Fruit fly (Drosophila melanogaster) whole organism, wandering third instar larva: ENCODE data around the gene sra.

Source experiments
- Abd-B ChIP-seq: fragments of >200 bp; optimal IDR thresholded peaks from 2 replicates; lab custom pipeline; 2017; ENCODE audit warnings: missing biosample characterization, missing genetic modification characterization
- CG32264 ChIP-seq: fragments of 200-800 bp; sonication (Bioruptor generic); optimal IDR thresholded peaks from 2 replicates; lab custom pipeline; 2016; ENCODE audit warnings: missing biosample characterization, missing genetic modification characterization
- CG9705 ChIP-seq: fragments of 200-800 bp; sonication (Bioruptor generic); optimal IDR thresholded peaks from 2 replicates; lab custom pipeline; 2018; ENCODE audit warnings: missing biosample characterization, mild to moderate bottlenecking, missing genetic modification characterization
- CrebA ChIP-seq: fragments of 200-800 bp; sonication (Bioruptor generic); optimal IDR thresholded peaks from 2 replicates; lab custom pipeline; 2016; ENCODE audit warnings: missing biosample characterization, mild to moderate bottlenecking, missing genetic modification characterization, borderline replicate concordance
- Dfd ChIP-seq: fragments of >200 bp; optimal IDR thresholded peaks from 2 replicates; lab custom pipeline; 2017; ENCODE audit warnings: missing biosample characterization, missing genetic modification characterization
- Dif ChIP-seq: fragments of 200-275, 200-300 bp; sonication (Bioruptor generic); optimal IDR thresholded peaks from 2 replicates; lab custom pipeline; 2018; ENCODE audit warnings: missing biosample characterization, missing genetic modification characterization; ENCODE audit not compliant: partially characterized antibody
- GATAd ChIP-seq: sonication (Bioruptor generic); optimal IDR thresholded peaks from 2 replicates; lab custom pipeline; 2016; ENCODE audit warnings: missing biosample characterization, missing genetic modification characterization
- HLH106 ChIP-seq: fragments of 200-800 bp; optimal IDR thresholded peaks from 3 replicates; lab custom pipeline; 2019; ENCODE audit warnings: missing biosample characterization, mild to moderate bottlenecking, missing genetic modification characterization, moderate library complexity
- Hnf4 ChIP-seq: fragments of 200-800 bp; sonication (Bioruptor generic); optimal IDR thresholded peaks from 2 replicates; lab custom pipeline; 2016; ENCODE audit warnings: missing biosample characterization, mild to moderate bottlenecking, missing genetic modification characterization
- Hr83 ChIP-seq: fragments of 200-300 bp; sonication (Bioruptor generic); optimal IDR thresholded peaks from 2 replicates; lab custom pipeline; 2016; ENCODE audit warnings: missing biosample characterization, mild to moderate bottlenecking, missing genetic modification characterization, moderate library complexity; ENCODE audit not compliant: poor library complexity, severe bottlenecking
- Jra ChIP-seq: sonication (Bioruptor generic); optimal IDR thresholded peaks from 2 replicates; lab custom pipeline; 2016; ENCODE audit warnings: missing biosample characterization, missing genetic modification characterization
- Myc ChIP-seq: fragments of >200 bp; optimal IDR thresholded peaks from 2 replicates; lab custom pipeline; 2017
- Rel ChIP-seq, 2 experiments: fragments of 200-800 bp; sonication (Bioruptor generic) in 1 of 2; optimal IDR thresholded peaks; 2 replicates in 1 of 2; 3 replicates in 1 of 2; lab custom pipeline; 2016 to 2019; ENCODE audit warnings: mild to moderate bottlenecking in 2 of 2, missing biosample characterization in 2 of 2, missing genetic modification characterization in 2 of 2, moderate library complexity in 1 of 2
- Sp1 ChIP-seq: fragments of 200-800 bp; sonication (Bioruptor generic); optimal IDR thresholded peaks from 3 replicates; lab custom pipeline; 2019; ENCODE audit warnings: missing biosample characterization, mild to moderate bottlenecking, missing genetic modification characterization, moderate library complexity
- br ChIP-seq: fragments of 200-800 bp; sonication (Bioruptor generic); optimal IDR thresholded peaks from 2 replicates; lab custom pipeline; 2016; ENCODE audit warnings: missing biosample characterization, missing genetic modification characterization
- brk ChIP-seq: fragments of 200-800 bp; sonication (Bioruptor generic); optimal IDR thresholded peaks from 2 replicates; lab custom pipeline; 2016; ENCODE audit warnings: missing biosample characterization, mild to moderate bottlenecking, missing genetic modification characterization
- dl ChIP-seq, 2 experiments: fragments of 175-275, 200-275 bp in 1 of 2; fragments of 200-275 bp in 1 of 2; sonication (Bioruptor generic); optimal IDR thresholded peaks; lab custom pipeline; 2018; ENCODE audit warnings: mild to moderate bottlenecking in 2 of 2, missing biosample characterization in 2 of 2, missing genetic modification characterization in 2 of 2, moderate library complexity in 2 of 2; ENCODE audit not compliant: partially characterized antibody in 2 of 2, insufficient read depth in 1 of 2
- dmrt93B ChIP-seq: fragments of 200-800 bp; sonication (Bioruptor generic); optimal IDR thresholded peaks from 2 replicates; lab custom pipeline; 2018; ENCODE audit warnings: missing biosample characterization, mild to moderate bottlenecking, missing genetic modification characterization
- dsf ChIP-seq: sonication (Bioruptor generic); optimal IDR thresholded peaks from 2 replicates; lab custom pipeline; 2016; ENCODE audit warnings: missing biosample characterization, missing genetic modification characterization, borderline replicate concordance
- ey ChIP-seq: fragments of 200-800 bp; sonication (Bioruptor generic); optimal IDR thresholded peaks from 2 replicates; lab custom pipeline; 2016; ENCODE audit warnings: missing biosample characterization, missing genetic modification characterization
- foxo ChIP-seq, 2 experiments: fragments of 200-800 bp; sonication (Bioruptor generic); optimal IDR thresholded peaks; 2 replicates in 1 of 2; 3 replicates in 1 of 2; lab custom pipeline; 2016 to 2017; ENCODE audit warnings: missing biosample characterization in 2 of 2, missing genetic modification characterization in 2 of 2
- fru ChIP-seq: fragments of 200-800 bp; sonication (Bioruptor generic); optimal IDR thresholded peaks from 3 replicates; lab custom pipeline; 2016; ENCODE audit warnings: missing biosample characterization, mild to moderate bottlenecking, missing genetic modification characterization
- h ChIP-seq: fragments of 200-800 bp; sonication (Bioruptor generic); optimal IDR thresholded peaks from 3 replicates; lab custom pipeline; 2016; ENCODE audit warnings: missing biosample characterization, mild to moderate bottlenecking, missing genetic modification characterization
- jim ChIP-seq: fragments of 175-275, 200-325 bp; sonication (Bioruptor generic); optimal IDR thresholded peaks from 2 replicates; lab custom pipeline; 2016; ENCODE audit warnings: missing biosample characterization, mild to moderate bottlenecking, missing genetic modification characterization
- lola ChIP-seq: fragments of >200 bp; optimal IDR thresholded peaks from 2 replicates; lab custom pipeline; 2017; ENCODE audit warnings: missing biosample characterization, missing genetic modification characterization
- pan ChIP-seq: fragments of >200 bp; optimal IDR thresholded peaks from 2 replicates; lab custom pipeline; 2017
- rgr ChIP-seq: fragments of 200-800 bp; sonication (Bioruptor generic); optimal IDR thresholded peaks from 3 replicates; lab custom pipeline; 2016; ENCODE audit warnings: missing biosample characterization, mild to moderate bottlenecking, missing genetic modification characterization
- sage ChIP-seq: fragments of 200-800 bp; sonication (Bioruptor generic); optimal IDR thresholded peaks from 2 replicates; lab custom pipeline; 2016; ENCODE audit warnings: missing biosample characterization, mild to moderate bottlenecking, missing genetic modification characterization
- sv ChIP-seq: fragments of 200-800 bp; sonication (Bioruptor generic); optimal IDR thresholded peaks from 3 replicates; lab custom pipeline; 2016; ENCODE audit warnings: missing biosample characterization, missing genetic modification characterization
- usp ChIP-seq: fragments of >200 bp; optimal IDR thresholded peaks from 2 replicates; lab custom pipeline; 2017; ENCODE audit warnings: missing biosample characterization, missing genetic modification characterization

sra gene

dm6 chr3R:16148712-16149111 lies 38.1 kb upstream of the sra start:
- TF ChIP-seq ey (GFP tag; lab: Kevin White, UChicago) (no peak), Hnf4 (GFP tag; lab: Kevin White, UChicago) (no peak), CG9705 (GFP tag; lab: Kevin White, UChicago) (no peak), Rel (GFP tag; optimal IDR thresholded peaks at IDR 0.05; lab: Kevin White, UChicago) (no peak), Rel (tag; optimal IDR thresholded peaks at IDR 0.05; lab: Kevin White, UChicago) (no peak), rgr (GFP tag; lab: Kevin White, UChicago) (no peak), Jra (GFP tag; lab: Kevin White, UChicago) (no peak), pan (lab: Kevin White, UChicago) (no peak), foxo (GFP tag; optimal IDR thresholded peaks at IDR 0.05; lab: Kevin White, UChicago) (no peak), Abd-B (no peak), fru (GFP tag; lab: Kevin White, UChicago) (no peak), dl (GFP tag; optimal IDR thresholded peaks at IDR 0.05; lab: Kevin White, UChicago; ENCODE audit: insufficient read depth in 1 of 2, partially characterized antibody in 2 of 2) (no peak), usp (GFP tag; lab: Kevin White, UChicago) (no peak), HLH106 (tag; lab: Kevin White, UChicago) (no peak), h (GFP tag; lab: Kevin White, UChicago) (no peak), brk (GFP tag; lab: Kevin White, UChicago) (no peak), dmrt93B (GFP tag; lab: Kevin White, UChicago) (no peak), lola (GFP tag; lab: Kevin White, UChicago) (no peak)

- TF ChIP-seq ey (GFP tag; lab: Kevin White, UChicago) (no peak), Sp1 (peak; percentile 33), dmrt93B (GFP tag; lab: Kevin White, UChicago) (peak; percentile 31), HLH106 (tag; lab: Kevin White, UChicago) (peak; percentile 9), Rel (GFP tag; optimal IDR thresholded peaks at IDR 0.05; lab: Kevin White, UChicago) (no peak), Rel (tag; optimal IDR thresholded peaks at IDR 0.05; lab: Kevin White, UChicago) (no peak), foxo (GFP tag; optimal IDR thresholded peaks at IDR 0.05; lab: Kevin White, UChicago) (peak in 1 of 2 experiments; percentile 12), h (GFP tag; lab: Kevin White, UChicago) (peak; percentile 17)
Measured at dm6 chr3R:16151239-16151860, 35.4 kb upstream of the sra start, which contains the start of gene Fer2. Gene Fer2 (minus strand): TSS chr3R:16151312.

- TF ChIP-seq dsf: no peak
- no peak for TF ChIP-seq Sp1
- TF ChIP-seq sage: no peak
- no peak for TF ChIP-seq Hr83 (GFP tag; lab: Kevin White, UChicago)
- TF ChIP-seq rgr (GFP tag; lab: Kevin White, UChicago): no peak
- TF ChIP-seq CG32264: no peak
- TF ChIP-seq ey (GFP tag; lab: Kevin White, UChicago): no peak
- no peak for TF ChIP-seq Dif (GFP tag; lab: Kevin White, UChicago)
- TF ChIP-seq Dfd: no peak
- no peak for TF ChIP-seq sv (GFP tag; lab: Kevin White, UChicago)
- TF ChIP-seq usp (GFP tag; lab: Kevin White, UChicago): no peak
- no peak for TF ChIP-seq br (GFP tag; lab: Kevin White, UChicago)
- no peak for TF ChIP-seq pan (lab: Kevin White, UChicago)
- no peak for TF ChIP-seq foxo (GFP tag; optimal IDR thresholded peaks at IDR 0.05; lab: Kevin White, UChicago)
- no peak for TF ChIP-seq fru (GFP tag; lab: Kevin White, UChicago)
- TF ChIP-seq Myc: no peak
- TF ChIP-seq CrebA (GFP tag; lab: Kevin White, UChicago): no peak
Measured at dm6 chr3R:16152369-16152768, 34.4 kb upstream of the sra start.

dm6 chr3R:16153356-16153905 lies 33.4 kb upstream of the sra start:
- TF ChIP-seq Abd-B: no peak
- no peak for TF ChIP-seq GATAd (GFP tag; lab: Kevin White, UChicago)
- no peak for TF ChIP-seq brk (GFP tag; lab: Kevin White, UChicago)
- no peak for TF ChIP-seq ey (GFP tag; lab: Kevin White, UChicago)
- TF ChIP-seq pan (lab: Kevin White, UChicago): no peak
- TF ChIP-seq dl (GFP tag; optimal IDR thresholded peaks at IDR 0.05; lab: Kevin White, UChicago; ENCODE audit: insufficient read depth in 1 of 2, partially characterized antibody in 2 of 2): no peak
- TF ChIP-seq jim (GFP tag; lab: Kevin White, UChicago): no peak
- TF ChIP-seq CG9705 (GFP tag; lab: Kevin White, UChicago): no peak
